Worm (Caenorhabditis elegans): ENCODE data around the gene arx-4.

Gene arx-4

ce11 chrIII:843999-844398 lies 18.1 kb upstream of the arx-4 start:
- TF ChIP-seq nhr-120 (GFP tag; IDR thresholded peaks at IDR 0.05) (no peak), pha-4 (tag; optimal IDR thresholded peaks at IDR 0.05) (no peak), him-1 (tag; optimal IDR thresholded peaks at IDR 0.05) (no peak), ztf-3 (GFP tag; optimal IDR thresholded peaks at IDR 0.05) (no peak), Y53G8AR.9 (GFP tag; conservative IDR thresholded peaks at IDR 0.05) (no peak), Y79H2A.3 (GFP tag; conservative IDR thresholded peaks at IDR 0.05) (no peak), efl-1 (GFP tag; optimal IDR thresholded peaks at IDR 0.05) (no peak), ztf-18 (tag; optimal IDR thresholded peaks at IDR 0.05) (no peak), egl-44 (GFP tag; IDR thresholded peaks at IDR 0.05) (no peak), tbp1 (GFP tag; optimal IDR thresholded peaks at IDR 0.05) (no peak), lir-1 (GFP tag; conservative IDR thresholded peaks at IDR 0.05) (no peak), F23B12.7 (tag; optimal IDR thresholded peaks at IDR 0.05; ENCODE audit: insufficient read depth) (no peak), egl-18 (GFP tag; IDR thresholded peaks at IDR 0.05) (no peak), ets-4 (GFP tag; optimal IDR thresholded peaks at IDR 0.05) (no peak), nfya-1 (tag; optimal IDR thresholded peaks at IDR 0.05; ENCODE audit: borderline replicate concordance, insufficient read depth) (no peak), bed-1 (GFP tag; IDR thresholded peaks at IDR 0.05) (no peak), mel-28 (tag; optimal IDR thresholded peaks at IDR 0.05; ENCODE audit: borderline replicate concordance) (no peak), snpc-3.4 (tag; optimal IDR thresholded peaks at IDR 0.05) (no peak), K12H6.12 (tag; optimal IDR thresholded peaks at IDR 0.05) (no peak), somi-1 (GFP tag; optimal IDR thresholded peaks at IDR 0.05) (no peak), ZK185.1 (tag; optimal IDR thresholded peaks at IDR 0.05; ENCODE audit: poor library complexity, severe bottlenecking) (no peak), attf-5 (GFP tag; optimal IDR thresholded peaks at IDR 0.05) (peak; percentile 42), ztf-25 (GFP tag; IDR thresholded peaks at IDR 0.05) (no peak), dox-1 (GFP tag; IDR thresholded peaks at IDR 0.05) (0 out of 2 replicates have a peak, but pooled peaks have one; percentile 23), nhr-179 (tag; optimal IDR thresholded peaks at IDR 0.05) (no peak), nhr-90 (tag; optimal IDR thresholded peaks at IDR 0.05) (no peak), B0336.3 (GFP tag; IDR thresholded peaks at IDR 0.05) (no peak), dpff-1 (tag; optimal IDR thresholded peaks at IDR 0.05) (no peak), lin-26 (GFP tag; IDR thresholded peaks at IDR 0.05) (0 out of 2 replicates have a peak, but pooled peaks have one; percentile 20), lin-35 (GFP tag; optimal IDR thresholded peaks at IDR 0.05) (no peak), nhr-27 (tag; optimal IDR thresholded peaks at IDR 0.05) (no peak), nfyb-1 (GFP tag; IDR thresholded peaks at IDR 0.05) (no peak), T26A5.8 (tag; optimal IDR thresholded peaks at IDR 0.05) (no peak), Y53F4B.3 (GFP tag; IDR thresholded peaks at IDR 0.05) (no peak), snpc-1.1 (tag; optimal IDR thresholded peaks at IDR 0.05; ENCODE audit: insufficient read depth) (no peak), chd-7 (tag; optimal IDR thresholded peaks at IDR 0.05) (no peak), athp-1 (tag; optimal IDR thresholded peaks at IDR 0.05) (no peak), rcor-1 (GFP tag; IDR thresholded peaks at IDR 0.05) (no peak), tbx-9 (tag; optimal IDR thresholded peaks at IDR 0.05; ENCODE audit: borderline replicate concordance) (no peak), D2030.7 (GFP tag; IDR thresholded peaks at IDR 0.05) (no peak), hmg-1.2 (GFP tag; IDR thresholded peaks at IDR 0.05) (peak; percentile 31; the same call in 1 of the 2 replicates), mxl-1 (tag; optimal IDR thresholded peaks at IDR 0.05) (no peak), F10E7.11 (tag; optimal IDR thresholded peaks at IDR 0.05) (no peak), snpc-4 (GFP tag; optimal IDR thresholded peaks at IDR 0.05) (no peak), snpc-4 (tag; optimal IDR thresholded peaks at IDR 0.05) (peak in 1 of 4 experiments; percentile 22), hmg-20 (GFP tag; IDR thresholded peaks at IDR 0.05) (no peak), akir-1 (GFP tag; optimal IDR thresholded peaks at IDR 0.05) (no peak), ceh-40 (GFP tag; IDR thresholded peaks at IDR 0.05) (no peak), F39B2.1 (GFP tag; IDR thresholded peaks at IDR 0.05) (no peak)
